Worm (Caenorhabditis elegans) whole organism, L4 larva: ENCODE data around the gene ZK1086.3.
A peak's percentile ranks its signal among the peaks of the same experiment; 100 is the strongest.

ENCODE experiments used
- mdl-1 ChIP-seq, 2 experiments: fragments of 150-350 bp in 1 of 2; sonication (generic microtip) in 1 of 2; optimal IDR thresholded peaks; 2 replicates each; lab custom pipeline; 2014 to 2017; ENCODE audit warnings: missing biosample characterization in 2 of 2, missing genetic modification characterization in 2 of 2
- mxl-2 ChIP-seq: fragments of 200-800 bp; sonication (Bioruptor generic); conservative IDR thresholded peaks from 2 replicates; pipeline ENCODE4 v1.3.6; 2022; ENCODE audit warnings: missing genetic modification reagents, missing genetic modification characterization, missing compliant biosample characterization
- nhr-237 ChIP-seq: sonication (generic microtip); optimal IDR thresholded peaks from 2 replicates; lab custom pipeline; 2017; ENCODE audit warnings: missing biosample characterization, missing genetic modification characterization
- snpc-4 ChIP-seq: fragments of 150-350 bp; optimal IDR thresholded peaks from 2 replicates; lab custom pipeline; 2014; ENCODE audit warnings: missing biosample characterization, missing genetic modification characterization
- unc-39 ChIP-seq: sonication (generic microtip); optimal IDR thresholded peaks from 2 replicates; lab custom pipeline; 2017; ENCODE audit warnings: missing biosample characterization, missing genetic modification characterization
- unc-62 ChIP-seq, 3 experiments: fragments of 150-350 bp in 1 of 3; sonication (generic microtip); optimal IDR thresholded peaks in 2 of 3; peaks in 1 of 3; 1 replicate in 1 of 3; 2 replicates in 2 of 3; lab custom pipeline; 2014 to 2017; ENCODE audit warnings: missing biosample characterization in 3 of 3, missing genetic modification characterization in 3 of 3, missing genetic modification reagents in 3 of 3, missing genotype in 1 of 3
- ztf-11 ChIP-seq: fragments of 150-350 bp; optimal IDR thresholded peaks from 2 replicates; lab custom pipeline; 2014; ENCODE audit warnings: missing biosample characterization, missing genetic modification characterization

DNA sequence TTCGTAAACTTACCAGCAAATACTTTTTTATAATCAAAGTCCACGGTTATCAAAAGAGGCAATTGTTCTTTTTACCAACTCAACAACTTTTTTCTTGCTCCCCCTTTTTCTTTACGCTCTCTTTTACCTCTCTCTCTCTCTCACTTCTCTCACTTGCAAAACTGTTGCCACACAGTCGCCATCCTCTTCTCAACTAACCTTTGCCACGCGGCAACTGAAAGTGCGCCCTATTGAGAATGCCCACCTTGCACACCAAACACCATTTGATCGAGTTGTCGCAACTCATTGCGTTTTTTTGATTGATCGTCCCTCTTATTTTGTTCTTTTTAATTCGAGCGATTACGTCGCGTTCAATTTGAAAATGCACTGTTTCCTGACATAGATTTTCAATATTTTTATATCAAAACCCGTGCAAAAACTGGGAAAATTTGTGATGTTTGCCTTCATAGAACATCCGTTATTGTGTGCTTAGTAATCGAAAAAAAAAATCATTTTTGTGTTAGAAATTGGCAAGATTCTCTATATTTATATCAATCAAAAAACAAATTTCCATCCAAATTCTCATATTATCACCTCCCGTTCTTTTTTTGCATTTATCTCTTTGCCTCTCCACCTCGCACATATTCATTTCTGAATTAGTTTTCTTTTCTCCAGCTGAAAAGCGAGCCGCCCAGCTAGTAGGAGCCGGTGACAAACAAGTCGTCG lies 43.8 kb upstream of the ZK1086.3 start, which contains the start of gene nhr-71:
- TF ChIP-seq snpc-4 (tag; lab: Kevin White, UChicago) (no peak), mdl-1 (tag; optimal IDR thresholded peaks at IDR 0.05; lab: Kevin White, UChicago) (no peak), ztf-11 (tag; lab: Kevin White, UChicago) (no peak), unc-62 (GFP tag; optimal IDR thresholded peaks at IDR 0.05 in 1 of 2; lab: Kevin White, UChicago) (peak in 1 of 2 experiments; percentile 10), unc-62 (tag; optimal IDR thresholded peaks at IDR 0.05; lab: Kevin White, UChicago) (no peak), mxl-2 (GFP tag; lab: Robert Waterston, UW) (no peak), unc-39 (tag; lab: Kevin White, UChicago) (no peak), nhr-237 (no peak)
